Fruit fly (Drosophila melanogaster) whole organism, embryonic: ENCODE data around the gene Duox.

Experiments
- BEAF-32 ChIP-seq: fragments of 200-800 bp; sonication (Bioruptor generic); optimal IDR thresholded peaks from 3 replicates; lab custom pipeline; 2017; ENCODE audit warnings: missing biosample characterization, missing genetic modification characterization, mild to moderate bottlenecking, moderate library complexity, missing genetic modification reagents
- CG10366 ChIP-seq: fragments of 200-800 bp; sonication (Bioruptor generic); IDR thresholded peaks from 2 replicates; pipeline ENCODE4 v1.3.6; 2022; ENCODE audit warnings: missing biosample characterization, missing genetic modification characterization
- CG10565 ChIP-seq: fragments of 200-800 bp; sonication (Bioruptor generic); optimal IDR thresholded peaks from 3 replicates; lab custom pipeline; 2016; ENCODE audit warnings: missing biosample characterization, mild to moderate bottlenecking, missing genetic modification characterization
- CG1233 ChIP-seq: fragments of 200-800 bp; sonication (Bioruptor generic); optimal IDR thresholded peaks from 4 replicates; lab custom pipeline; 2018; ENCODE audit warnings: missing biosample characterization, mild to moderate bottlenecking, missing genetic modification characterization
- CG12769 ChIP-seq: fragments of 200-800 bp; sonication (Bioruptor generic); optimal IDR thresholded peaks from 2 replicates; lab custom pipeline; 2019; ENCODE audit warnings: missing biosample characterization, mild to moderate bottlenecking, missing genetic modification characterization, moderate library complexity
- CG13775 ChIP-seq: fragments of 200-800 bp; sonication (Bioruptor generic); optimal IDR thresholded peaks from 3 replicates; lab custom pipeline; 2017; ENCODE audit warnings: missing biosample characterization, mild to moderate bottlenecking, missing genetic modification characterization
- CG17612 ChIP-seq: fragments of 200-800 bp; sonication (Bioruptor generic); IDR thresholded peaks from 2 replicates; pipeline ENCODE4 v1.3.6; 2022; ENCODE audit warnings: missing biosample characterization, missing genetic modification characterization
- CG17802 ChIP-seq: fragments of 200-800 bp; sonication (Bioruptor generic); optimal IDR thresholded peaks from 2 replicates; lab custom pipeline; 2018; ENCODE audit warnings: missing biosample characterization, mild to moderate bottlenecking, missing genetic modification characterization, moderate library complexity
- CG3407 ChIP-seq: fragments of 200-800 bp; sonication (Bioruptor generic); optimal IDR thresholded peaks from 2 replicates; lab custom pipeline; 2018; ENCODE audit warnings: missing biosample characterization, mild to moderate bottlenecking, missing genetic modification characterization
- CG34422 ChIP-seq: fragments of 200-800 bp; sonication (Bioruptor generic); IDR thresholded peaks from 3 replicates; pipeline ENCODE4 v1.3.6; 2022; ENCODE audit warnings: missing biosample characterization, missing genetic modification characterization
- CG3995 ChIP-seq: fragments of 200-800 bp; sonication (Bioruptor generic); optimal IDR thresholded peaks from 3 replicates; lab custom pipeline; 2016; ENCODE audit warnings: missing biosample characterization, missing genetic modification characterization
- CG4820 ChIP-seq: fragments of 200-800 bp; sonication (Bioruptor generic); optimal IDR thresholded peaks from 3 replicates; lab custom pipeline; 2016; ENCODE audit warnings: missing biosample characterization, missing genetic modification characterization
- CG5953 ChIP-seq: fragments of 200-800 bp; sonication (Bioruptor generic); IDR thresholded peaks from 2 replicates; pipeline ENCODE4 v1.3.6; 2022; ENCODE audit warnings: missing biosample characterization, missing genetic modification characterization
- CG6683 ChIP-seq: fragments of 200-800 bp; sonication (Bioruptor generic); optimal IDR thresholded peaks from 2 replicates; lab custom pipeline; 2017; ENCODE audit warnings: missing biosample characterization, mild to moderate bottlenecking, missing genetic modification characterization, missing genetic modification reagents
- CG7357 ChIP-seq: fragments of 200-800 bp; sonication (Bioruptor generic); IDR thresholded peaks from 3 replicates; pipeline ENCODE4 v1.3.6; 2022; ENCODE audit warnings: missing biosample characterization, missing genetic modification characterization
- CG8089 ChIP-seq: fragments of 200-800 bp; sonication (Bioruptor generic); optimal IDR thresholded peaks from 3 replicates; lab custom pipeline; 2016; ENCODE audit warnings: missing biosample characterization, missing genetic modification characterization
- CG8765 ChIP-seq: fragments of 200-800 bp; sonication (Bioruptor generic); IDR thresholded peaks from 2 replicates; pipeline ENCODE4 v1.3.6; 2022; ENCODE audit warnings: missing biosample characterization, missing genetic modification characterization
- CG9876 ChIP-seq: fragments of 200-800 bp; sonication (Bioruptor generic); optimal IDR thresholded peaks from 2 replicates; lab custom pipeline; 2016; ENCODE audit warnings: missing biosample characterization, missing genetic modification characterization
- Chrac-16 ChIP-seq: fragments of 200-800 bp; sonication (Bioruptor generic); optimal IDR thresholded peaks from 3 replicates; lab custom pipeline; 2016; ENCODE audit warnings: missing biosample characterization, missing genetic modification characterization
- Dfd ChIP-seq, 2 experiments: fragments of >200 bp; optimal IDR thresholded peaks; 2 replicates each; lab custom pipeline; 2017; ENCODE audit warnings: missing biosample characterization in 2 of 2, missing genetic modification characterization in 2 of 2
- ERR ChIP-seq: fragments of 200-800 bp; sonication (Bioruptor generic); optimal IDR thresholded peaks from 2 replicates; lab custom pipeline; 2016; ENCODE audit warnings: missing biosample characterization, missing genetic modification characterization
- Ets97D ChIP-seq: fragments of 200-800 bp; sonication (Bioruptor generic); optimal IDR thresholded peaks from 3 replicates; lab custom pipeline; 2016; ENCODE audit warnings: missing biosample characterization, missing genetic modification characterization
- Med ChIP-seq: fragments of 200-800 bp; sonication (Bioruptor generic); peaks from one replicate; lab custom pipeline; 2016; ENCODE audit warnings: missing biosample characterization, missing genetic modification characterization, mild to moderate bottlenecking, inconsistent platforms, moderate library complexity
- Mes4 ChIP-seq: fragments of 200-800 bp; sonication (Bioruptor generic); optimal IDR thresholded peaks from 2 replicates; lab custom pipeline; 2016; ENCODE audit warnings: missing biosample characterization, missing genetic modification characterization
- Nf-YC ChIP-seq: fragments of 200-800 bp; optimal IDR thresholded peaks from 3 replicates; lab custom pipeline; 2019; ENCODE audit warnings: missing biosample characterization, mild to moderate bottlenecking, missing genetic modification characterization, moderate library complexity
- Pdp1 ChIP-seq, 2 experiments: fragments of 200-800 bp; sonication (Bioruptor generic); optimal IDR thresholded peaks; 3 replicates each; lab custom pipeline; 2016; ENCODE audit warnings: missing biosample characterization in 2 of 2, missing genetic modification characterization in 2 of 2, mild to moderate bottlenecking in 1 of 2, moderate library complexity in 1 of 2
- ase ChIP-seq: fragments of 200-800 bp; sonication (Bioruptor generic); IDR thresholded peaks from 3 replicates; pipeline ENCODE4 v1.3.6; 2022; ENCODE audit warnings: missing biosample characterization, missing genetic modification characterization
- ash1 ChIP-seq: fragments of 200-800 bp; sonication (Bioruptor generic); optimal IDR thresholded peaks from 2 replicates; lab custom pipeline; 2018; ENCODE audit warnings: missing biosample characterization, mild to moderate bottlenecking, missing genetic modification characterization
- bcd ChIP-seq: fragments of 200-800 bp; sonication (Bioruptor generic); optimal IDR thresholded peaks from 2 replicates; lab custom pipeline; 2017; ENCODE audit warnings: missing biosample characterization, mild to moderate bottlenecking, missing genetic modification characterization
- chm ChIP-seq: fragments of 200-800 bp; sonication (Bioruptor generic); IDR thresholded peaks from 2 replicates; pipeline ENCODE4 v1.3.6; 2022; ENCODE audit warnings: missing biosample characterization, missing genetic modification characterization
- danr ChIP-seq: fragments of 200-800 bp; sonication (Bioruptor generic); IDR thresholded peaks from 2 replicates; pipeline ENCODE4 v1.3.6; 2022; ENCODE audit warnings: missing biosample characterization, missing genetic modification characterization
- fd3F ChIP-seq: fragments of 200-800 bp; sonication (Bioruptor generic); optimal IDR thresholded peaks from 2 replicates; lab custom pipeline; 2018; ENCODE audit warnings: missing biosample characterization, mild to moderate bottlenecking, missing genetic modification characterization, moderate library complexity
- fru ChIP-seq: fragments of >200 bp; optimal IDR thresholded peaks from 2 replicates; lab custom pipeline; 2017
- fu2 ChIP-seq: fragments of 200-800 bp; sonication (Bioruptor generic); optimal IDR thresholded peaks from 2 replicates; lab custom pipeline; 2016; ENCODE audit warnings: missing biosample characterization, missing genetic modification characterization
- gce ChIP-seq: fragments of 200-800 bp; sonication (Bioruptor generic); IDR thresholded peaks from 3 replicates; pipeline ENCODE4 v1.3.6; 2022; ENCODE audit warnings: missing biosample characterization, missing genetic modification characterization
- ham ChIP-seq: fragments of 200-800 bp; sonication (Bioruptor generic); IDR thresholded peaks from 2 replicates; pipeline ENCODE4 v1.3.6; 2022; ENCODE audit warnings: missing biosample characterization, missing genetic modification characterization
- her ChIP-seq: fragments of 200-800 bp; sonication (Bioruptor generic); optimal IDR thresholded peaks from 2 replicates; lab custom pipeline; 2016; ENCODE audit warnings: missing biosample characterization, missing genetic modification characterization
- odd ChIP-seq: fragments of 200-800 bp; sonication (Bioruptor generic); optimal IDR thresholded peaks from 2 replicates; lab custom pipeline; 2017; ENCODE audit warnings: missing biosample characterization, mild to moderate bottlenecking, missing genetic modification characterization
- org-1 ChIP-seq: fragments of 200-800 bp; sonication (Bioruptor generic); optimal IDR thresholded peaks from 2 replicates; lab custom pipeline; 2017; ENCODE audit warnings: missing biosample characterization, missing genetic modification characterization
- pnt ChIP-seq: fragments of 200-800 bp; sonication (Bioruptor generic); optimal IDR thresholded peaks from 3 replicates; lab custom pipeline; 2016; ENCODE audit warnings: missing biosample characterization, missing genetic modification characterization
- schlank ChIP-seq: fragments of 200-800 bp; sonication (Bioruptor generic); optimal IDR thresholded peaks from 2 replicates; lab custom pipeline; 2018; ENCODE audit warnings: missing biosample characterization, mild to moderate bottlenecking, missing genetic modification characterization
- sima ChIP-seq: fragments of 200-800 bp; sonication (Bioruptor generic); optimal IDR thresholded peaks from 2 replicates; lab custom pipeline; 2016; ENCODE audit warnings: missing biosample characterization, missing genetic modification characterization
- slp2 ChIP-seq: fragments of 200-800 bp; sonication (Bioruptor generic); optimal IDR thresholded peaks from 2 replicates; lab custom pipeline; 2016; ENCODE audit warnings: missing biosample characterization, missing genetic modification characterization
- sqz ChIP-seq: fragments of 200-800 bp; sonication (Bioruptor generic); optimal IDR thresholded peaks from 3 replicates; lab custom pipeline; 2018; ENCODE audit warnings: missing biosample characterization, mild to moderate bottlenecking, missing genetic modification characterization
- tap ChIP-seq: fragments of 200-800 bp; optimal IDR thresholded peaks from 3 replicates; lab custom pipeline; 2019; ENCODE audit warnings: missing biosample characterization, mild to moderate bottlenecking, missing genetic modification characterization, moderate library complexity
- vfl ChIP-seq: fragments of 200-800 bp; sonication (Bioruptor generic); optimal IDR thresholded peaks from 2 replicates; lab custom pipeline; 2016; ENCODE audit warnings: missing biosample characterization, missing genetic modification characterization
- vnd ChIP-seq: fragments of 200-800 bp; sonication (Bioruptor generic); IDR thresholded peaks from 3 replicates; pipeline ENCODE4 v1.3.6; 2022; ENCODE audit warnings: missing biosample characterization, missing genetic modification characterization; ENCODE audit not compliant: partially characterized antibody
- vvl ChIP-seq: fragments of 200-800 bp; sonication (Bioruptor generic); IDR thresholded peaks from 2 replicates; pipeline ENCODE4 v1.3.6; 2022; ENCODE audit warnings: missing biosample characterization, missing genetic modification characterization
- wor ChIP-seq: fragments of 200-800 bp; sonication (Bioruptor generic); IDR thresholded peaks from 2 replicates; pipeline ENCODE4 v1.3.6; 2022; ENCODE audit warnings: missing biosample characterization, missing genetic modification characterization
- zen2 ChIP-seq: fragments of 200-800 bp; sonication (Bioruptor generic); IDR thresholded peaks from 3 replicates; pipeline ENCODE4 v1.3.6; 2022; ENCODE audit warnings: missing biosample characterization, missing genetic modification characterization; ENCODE audit not compliant: partially characterized antibody

The Duox gene

DNA sequence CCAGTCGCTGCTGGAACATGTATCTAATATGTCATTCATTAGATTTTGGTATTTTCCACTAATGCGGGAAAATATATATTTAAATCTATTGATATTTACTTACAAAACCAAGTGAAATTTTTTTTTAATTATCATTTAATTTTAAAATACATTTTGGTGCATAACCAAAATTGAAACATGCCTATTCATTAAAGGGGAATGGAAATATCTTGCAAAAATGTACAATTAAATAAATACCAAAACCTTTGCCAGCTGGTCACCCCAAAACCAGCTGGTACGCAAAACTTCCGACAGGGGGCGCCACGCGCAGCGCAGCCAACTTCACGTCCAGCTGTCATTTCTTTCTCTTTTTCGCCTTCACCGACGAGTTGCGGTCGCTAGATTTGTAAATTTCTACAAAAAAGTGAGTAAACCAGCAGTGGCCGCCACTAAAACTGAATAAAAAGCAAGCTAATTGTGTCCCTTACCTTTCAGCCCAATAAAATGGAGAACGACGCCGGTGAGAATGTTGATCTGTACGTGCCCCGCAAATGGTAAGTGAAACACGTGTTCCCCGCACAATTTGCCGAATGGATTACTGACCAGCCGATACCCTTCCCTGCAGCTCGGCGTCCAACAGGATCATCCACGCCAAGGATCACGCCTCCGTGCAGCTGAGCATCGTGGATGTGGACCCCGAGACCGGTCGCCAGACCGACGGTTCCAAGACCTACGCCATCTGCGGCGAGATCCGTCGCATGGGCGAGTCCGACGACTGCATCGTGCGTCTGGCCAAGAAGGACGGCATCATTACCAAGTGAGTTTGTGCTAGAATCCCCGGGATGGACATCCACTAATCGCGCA, 25.9 kb upstream of the Duox start, which contains the start of the genes CG3104 and RpS21 (continued):
- TF ChIP-seq CG3995 (GFP tag; lab: Kevin White, UChicago) (peak; percentile 72), vnd (no peak), slp2 (peak; percentile 77), wor (GFP tag; lab: Robert Waterston, UW) (peak; percentile 67), Chrac-16 (GFP tag; lab: Kevin White, UChicago) (peak; percentile 61), fru (lab: Kevin White, UChicago) (no peak), CG7357 (GFP tag; lab: Robert Waterston, UW) (peak; percentile 70; the same call in 2 of the 3 replicates), Nf-YC (tag; lab: Kevin White, UChicago) (peak; percentile 78), CG10366 (GFP tag; lab: Robert Waterston, UW) (peak; percentile 88), odd (peak; percentile 80), vvl (peak; percentile 91), CG13775 (GFP tag; lab: Kevin White, UChicago) (peak; percentile 93), gce (GFP tag; lab: Robert Waterston, UW) (peak; percentile 83; the same call in 2 of the 3 replicates), danr (peak; percentile 61), Dfd (GFP tag; optimal IDR thresholded peaks at IDR 0.05; lab: Kevin White, UChicago) (no peak), org-1 (GFP tag; lab: Kevin White, UChicago) (peak; percentile 63), Med (peak; percentile 98), ash1 (GFP tag; lab: Kevin White, UChicago) (peak; percentile 77), CG3407 (GFP tag; lab: Kevin White, UChicago) (peak; percentile 81), BEAF-32 (GFP tag; lab: Kevin White, UChicago) (peak; percentile 56), CG12769 (tag; lab: Kevin White, UChicago) (peak; percentile 38), pnt (GFP tag; lab: Kevin White, UChicago) (peak; percentile 69), CG1233 (GFP tag; lab: Kevin White, UChicago) (peak; percentile 93), vfl (peak; percentile 12), CG17612 (GFP tag; lab: Robert Waterston, UW) (peak; percentile 66), ERR (GFP tag; lab: Kevin White, UChicago) (peak; percentile 55), CG10565 (GFP tag; lab: Kevin White, UChicago) (peak; percentile 66), sima (no peak), CG8765 (GFP tag; lab: Robert Waterston, UW) (peak; percentile 78), CG5953 (peak; percentile 92), Pdp1 (GFP tag; optimal IDR thresholded peaks at IDR 0.05; lab: Kevin White, UChicago) (peak; percentile 70 to 71), bcd (GFP tag; lab: Kevin White, UChicago) (peak; percentile 93), ham (GFP tag; lab: Robert Waterston, UW) (peak; percentile 72; the same call in 1 of the 2 replicates), CG17802 (tag; lab: Kevin White, UChicago) (peak; percentile 80), CG6683 (GFP tag; lab: Kevin White, UChicago) (peak; percentile 61), ase (GFP tag; lab: Robert Waterston, UW) (peak; percentile 92), CG34422 (GFP tag; lab: Robert Waterston, UW) (peak; percentile 94), schlank (tag; lab: Kevin White, UChicago) (peak; percentile 83), chm (peak; percentile 91), CG4820 (GFP tag; lab: Kevin White, UChicago) (peak; percentile 72), CG9876 (GFP tag; lab: Kevin White, UChicago) (peak; percentile 93), fu2 (GFP tag; lab: Kevin White, UChicago) (peak; percentile 82), sqz (GFP tag; lab: Kevin White, UChicago) (peak; percentile 84), CG8089 (GFP tag; lab: Kevin White, UChicago) (peak; percentile 83), zen2 (GFP tag; lab: Robert Waterston, UW) (no peak; the same call in 2 of the 3 replicates), tap (tag; lab: Kevin White, UChicago) (peak; percentile 11), fd3F (peak; percentile 73), Ets97D (peak; percentile 98), Mes4 (GFP tag; lab: Kevin White, UChicago) (peak; percentile 88), her (peak; percentile 80)
